Fruit fly (Drosophila melanogaster): ENCODE data around the gene CG31220.
A peak's percentile ranks its signal among the peaks of the same experiment; 100 is the strongest.

Gene CG31220

dm6 chr3R:19612908-19613431 is 35.3 kb upstream of the CG31220 start, which contains the start of gene CG16727 (continued):
- TF ChIP-seq Hr78 (GFP tag; optimal IDR thresholded peaks at IDR 0.05) = no peak
- TF ChIP-seq CG14441 (GFP tag; IDR thresholded peaks at IDR 0.05) = no peak
- no peak for TF ChIP-seq Atf6 (GFP tag; IDR thresholded peaks at IDR 0.05)
- TF ChIP-seq gro (GFP tag; optimal IDR thresholded peaks at IDR 0.05) = no peak
- TF ChIP-seq CG18476 (GFP tag; optimal IDR thresholded peaks at IDR 0.05) = no peak
- no peak for TF ChIP-seq pfk (GFP tag; optimal IDR thresholded peaks at IDR 0.05)
- no peak for TF ChIP-seq al (GFP tag; IDR thresholded peaks at IDR 0.05)
- no peak for TF ChIP-seq hbn (GFP tag; IDR thresholded peaks at IDR 0.05; ENCODE audit: partially characterized antibody)
- no peak for TF ChIP-seq zfh1 (GFP tag; IDR thresholded peaks at IDR 0.05)
- TF ChIP-seq Hr3 (GFP tag; optimal IDR thresholded peaks at IDR 0.05) = no peak
- no peak for TF ChIP-seq psq (GFP tag; optimal IDR thresholded peaks at IDR 0.05)
- peak; percentile 54 for TF ChIP-seq CG10543 (GFP tag; optimal IDR thresholded peaks at IDR 0.05)
- TF ChIP-seq tx (GFP tag; optimal IDR thresholded peaks at IDR 0.05) = no peak
- TF ChIP-seq bowl (GFP tag; IDR thresholded peaks at IDR 0.05) = no peak
- no peak for TF ChIP-seq CG17385 (GFP tag; optimal IDR thresholded peaks at IDR 0.05)
- no peak for TF ChIP-seq HLH54F (GFP tag; optimal IDR thresholded peaks at IDR 0.05)
- TF ChIP-seq CG6854 (GFP tag; optimal IDR thresholded peaks at IDR 0.05) = peak; percentile 36
- TF ChIP-seq CG16815 (GFP tag; optimal IDR thresholded peaks at IDR 0.05) = no peak
- TF ChIP-seq fru (optimal IDR thresholded peaks at IDR 0.05) = no peak
- TF ChIP-seq CG43689 (GFP tag; IDR thresholded peaks at IDR 0.05) = no peak
- TF ChIP-seq HHEX (GFP tag; optimal IDR thresholded peaks at IDR 0.05) = peak; percentile 35
- no peak for TF ChIP-seq CkIIα-i1 (GFP tag; IDR thresholded peaks at IDR 0.05)
- TF ChIP-seq wor (GFP tag; IDR thresholded peaks at IDR 0.05) = no peak
- no peak for TF ChIP-seq nau (GFP tag; optimal IDR thresholded peaks at IDR 0.05)
- TF ChIP-seq CG5180 (GFP tag; optimal IDR thresholded peaks at IDR 0.05) = peak; percentile 33
- no peak for TF ChIP-seq hth (optimal IDR thresholded peaks at IDR 0.05)
- TF ChIP-seq dmrt11E (tag; optimal IDR thresholded peaks at IDR 0.05) = no peak
- TF ChIP-seq lilli (GFP tag; optimal IDR thresholded peaks at IDR 0.05) = no peak
- no peak for TF ChIP-seq nom (GFP tag; optimal IDR thresholded peaks at IDR 0.05)
- no peak for TF ChIP-seq sc (optimal IDR thresholded peaks at IDR 0.05)
- TF ChIP-seq sc (GFP tag; optimal IDR thresholded peaks at IDR 0.05) = no peak
- TF ChIP-seq pho (GFP tag; optimal IDR thresholded peaks at IDR 0.05) = no peak
- no peak for TF ChIP-seq CG32772 (GFP tag; IDR thresholded peaks at IDR 0.05)
- no peak for TF ChIP-seq bcd (GFP tag; optimal IDR thresholded peaks at IDR 0.05)
- no peak for TF ChIP-seq CG12299 (tag; optimal IDR thresholded peaks at IDR 0.05)
- peak; percentile 78 for TF ChIP-seq sens (GFP tag)
- TF ChIP-seq ranshi (GFP tag; IDR thresholded peaks at IDR 0.05) = no peak
- peak; percentile 36 for TF ChIP-seq scrt (GFP tag; optimal IDR thresholded peaks at IDR 0.05)
- TF ChIP-seq H15 (GFP tag; IDR thresholded peaks at IDR 0.05) = no peak
- TF ChIP-seq CG13624 (GFP tag; optimal IDR thresholded peaks at IDR 0.05) = no peak
- no peak for TF ChIP-seq CG30403 (GFP tag; optimal IDR thresholded peaks at IDR 0.05)
- no peak for TF ChIP-seq vvl (GFP tag; IDR thresholded peaks at IDR 0.05)
- no peak for TF ChIP-seq inv (GFP tag; IDR thresholded peaks at IDR 0.05; ENCODE audit: partially characterized antibody)
- TF ChIP-seq Dref (GFP tag; IDR thresholded peaks at IDR 0.05) = no peak
- no peak for TF ChIP-seq exex (tag; optimal IDR thresholded peaks at IDR 0.05)
- TF ChIP-seq rib (GFP tag; IDR thresholded peaks at IDR 0.05) = no peak
- no peak for TF ChIP-seq CG34376 (GFP tag; optimal IDR thresholded peaks at IDR 0.05)
- TF ChIP-seq phol (tag; optimal IDR thresholded peaks at IDR 0.05) = no peak
- TF ChIP-seq CG33213 (GFP tag; optimal IDR thresholded peaks at IDR 0.05) = no peak
- no peak for TF ChIP-seq D19B (GFP tag; optimal IDR thresholded peaks at IDR 0.05)
- no peak for TF ChIP-seq jigr1 (GFP tag; IDR thresholded peaks at IDR 0.05)
- TF ChIP-seq tio (GFP tag; optimal IDR thresholded peaks at IDR 0.05) = no peak
- TF ChIP-seq CG12104 (GFP tag; optimal IDR thresholded peaks at IDR 0.05) = no peak
